Fruit fly (Drosophila melanogaster) Kc167 (cell line): ENCODE measurements around the gene CG14995.

ENCODE experiments used
- Myc ChIP-seq: fragments of >200 bp; optimal IDR thresholded peaks from 2 replicates; lab custom pipeline; 2017; ENCODE audit warnings: missing external identifiers
- Sin3A ChIP-seq: fragments of >200 bp; optimal IDR thresholded peaks from 2 replicates; lab custom pipeline; 2018; ENCODE audit warnings: missing external identifiers
- h ChIP-seq: fragments of >200 bp; optimal IDR thresholded peaks from 3 replicates; lab custom pipeline; 2018; ENCODE audit warnings: missing external identifiers
- insv ChIP-seq: fragments of >200 bp; optimal IDR thresholded peaks from 3 replicates; lab custom pipeline; 2018; ENCODE audit warnings: missing external identifiers
- psq ChIP-seq: fragments of >200 bp; optimal IDR thresholded peaks from 2 replicates; lab custom pipeline; 2017; ENCODE audit warnings: missing external identifiers
- ttk ChIP-seq: sonication (Bioruptor generic); optimal IDR thresholded peaks from 2 replicates; lab custom pipeline; 2017; ENCODE audit warnings: missing external identifiers

Gene CG14995

dm6 chr3L:4128579-4128978 lies 25.5 kb upstream of the CG14995 start:
- TF ChIP-seq Sin3A (no peak), Myc (lab: Kevin White, UChicago) (no peak), insv (lab: Kevin White, UChicago) (no peak), h (lab: Kevin White, UChicago) (no peak), ttk (no peak), psq (lab: Kevin White, UChicago) (no peak)

- TF ChIP-seq Myc (lab: Kevin White, UChicago): no peak
- TF ChIP-seq h (lab: Kevin White, UChicago): no peak
- no peak for TF ChIP-seq psq (lab: Kevin White, UChicago)
Observed at dm6 chr3L:4125709-4126108, 22.7 kb upstream of the CG14995 start.

- TF ChIP-seq Sin3A (no peak), ttk (no peak), h (lab: Kevin White, UChicago) (no peak), Myc (lab: Kevin White, UChicago) (no peak), psq (lab: Kevin White, UChicago) (no peak), insv (lab: Kevin White, UChicago) (no peak)
Observed at dm6 chr3L:4122185-4122767, 19.2 kb upstream of the CG14995 start, which contains the start of gene Chd64. Gene Chd64, minus strand, starts transcription at chr3L:4122388.

DNA sequence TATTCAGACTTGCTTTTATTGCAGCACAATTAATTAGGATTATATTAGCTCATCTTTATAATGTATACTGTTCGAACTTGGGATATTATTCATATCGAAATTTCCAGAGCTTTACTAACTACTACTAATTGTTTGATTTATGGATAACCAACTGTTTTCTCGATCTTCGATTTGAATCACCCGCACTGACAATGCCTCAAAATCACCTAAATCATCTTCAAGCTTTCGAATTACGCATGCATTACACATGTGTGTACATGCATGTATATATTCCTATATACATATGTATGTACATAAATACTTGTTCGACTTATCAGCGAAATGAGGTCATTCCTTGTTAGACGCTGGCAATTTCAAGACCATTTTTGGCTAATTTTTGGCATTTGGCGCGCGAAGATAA lies 18.5 kb upstream of the CG14995 start:
- no peak for TF ChIP-seq Sin3A
- TF ChIP-seq Myc (lab: Kevin White, UChicago): no peak
- no peak for TF ChIP-seq insv (lab: Kevin White, UChicago)
- no peak for TF ChIP-seq psq (lab: Kevin White, UChicago)
- no peak for TF ChIP-seq ttk
- TF ChIP-seq h (lab: Kevin White, UChicago): no peak

DNA sequence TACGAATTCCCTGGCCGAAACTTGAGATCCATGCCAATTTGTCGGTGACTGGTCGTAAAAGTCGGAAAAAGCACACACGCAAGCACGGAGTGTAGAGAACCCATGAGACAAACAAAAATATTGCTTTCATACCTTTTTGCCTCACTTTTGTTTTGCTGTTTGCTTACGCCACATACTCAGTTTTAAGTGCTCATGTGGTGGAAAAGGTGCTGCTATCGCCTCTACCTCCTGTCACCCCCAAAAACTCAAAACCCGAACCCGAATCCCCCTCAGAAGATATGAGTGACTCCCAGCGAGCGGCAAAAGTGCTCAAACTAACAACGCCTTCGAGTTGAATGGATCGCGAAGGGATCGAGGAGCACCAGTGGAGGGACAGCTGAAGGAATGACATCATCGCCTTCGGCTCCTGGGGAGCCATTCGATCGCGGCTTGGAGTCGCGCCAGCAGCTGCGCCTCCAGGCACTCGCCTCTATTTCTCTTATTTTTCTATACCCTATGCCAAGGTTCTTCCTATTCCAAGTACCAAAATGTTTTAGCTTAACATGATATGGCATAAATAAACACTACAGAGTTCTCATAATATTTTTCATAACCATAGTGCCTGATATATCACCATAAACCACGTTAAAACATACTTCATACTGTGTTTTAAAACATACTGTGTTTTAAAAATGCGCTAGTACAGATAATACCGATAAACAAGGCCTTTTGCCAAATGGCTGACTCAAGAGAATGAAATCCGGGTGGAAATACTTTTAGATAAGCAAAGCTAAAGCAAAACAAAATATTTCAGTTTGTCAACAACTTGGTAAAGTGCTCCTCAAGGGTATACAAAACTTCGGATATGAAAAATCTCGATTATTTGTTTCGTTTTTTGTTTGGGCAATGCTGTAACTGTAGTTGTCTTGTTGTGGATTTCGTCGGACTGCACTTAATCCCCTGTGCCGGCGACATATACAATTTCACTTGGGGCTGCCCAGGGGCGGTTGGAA lies 17.6 kb upstream of the CG14995 start:
- TF ChIP-seq Sin3A (no peak), Myc (lab: Kevin White, UChicago) (no peak), ttk (peak; percentile 16)

dm6 chr3L:4119636-4120357 lies 16.7 kb upstream of the CG14995 start:
- TF ChIP-seq ttk: no peak
- TF ChIP-seq insv (lab: Kevin White, UChicago): no peak
- TF ChIP-seq psq (lab: Kevin White, UChicago): no peak
- TF ChIP-seq h (lab: Kevin White, UChicago): no peak

DNA sequence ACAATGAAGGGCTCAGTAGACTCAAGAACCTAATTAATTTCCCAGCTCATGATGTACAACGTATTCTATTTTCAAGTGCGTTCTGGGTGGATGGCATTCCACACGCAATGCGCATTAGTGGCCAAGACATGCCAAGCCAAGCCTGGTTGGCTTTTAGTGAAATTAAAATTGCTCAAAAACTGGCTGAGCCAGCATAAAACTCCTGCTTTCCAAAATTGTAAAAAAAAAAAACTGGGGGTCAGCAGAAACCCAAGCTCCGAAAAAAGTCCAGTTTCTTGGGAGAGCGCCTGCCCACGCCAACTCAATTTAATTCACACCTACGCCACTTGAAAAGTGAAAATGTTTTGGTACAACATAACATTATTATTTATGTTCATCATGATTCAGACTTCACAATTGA lies 15.3 kb upstream of the CG14995 start:
- TF ChIP-seq insv (lab: Kevin White, UChicago) (no peak), Sin3A (no peak), psq (lab: Kevin White, UChicago) (no peak), h (lab: Kevin White, UChicago) (no peak), Myc (lab: Kevin White, UChicago) (no peak), ttk (no peak)

- no peak for TF ChIP-seq Myc (lab: Kevin White, UChicago)
- no peak for TF ChIP-seq Sin3A
- no peak for TF ChIP-seq insv (lab: Kevin White, UChicago)
- TF ChIP-seq psq (lab: Kevin White, UChicago): no peak
- no peak for TF ChIP-seq h (lab: Kevin White, UChicago)
- no peak for TF ChIP-seq ttk
Observed at dm6 chr3L:4117493-4117892, 14.4 kb upstream of the CG14995 start.

DNA sequence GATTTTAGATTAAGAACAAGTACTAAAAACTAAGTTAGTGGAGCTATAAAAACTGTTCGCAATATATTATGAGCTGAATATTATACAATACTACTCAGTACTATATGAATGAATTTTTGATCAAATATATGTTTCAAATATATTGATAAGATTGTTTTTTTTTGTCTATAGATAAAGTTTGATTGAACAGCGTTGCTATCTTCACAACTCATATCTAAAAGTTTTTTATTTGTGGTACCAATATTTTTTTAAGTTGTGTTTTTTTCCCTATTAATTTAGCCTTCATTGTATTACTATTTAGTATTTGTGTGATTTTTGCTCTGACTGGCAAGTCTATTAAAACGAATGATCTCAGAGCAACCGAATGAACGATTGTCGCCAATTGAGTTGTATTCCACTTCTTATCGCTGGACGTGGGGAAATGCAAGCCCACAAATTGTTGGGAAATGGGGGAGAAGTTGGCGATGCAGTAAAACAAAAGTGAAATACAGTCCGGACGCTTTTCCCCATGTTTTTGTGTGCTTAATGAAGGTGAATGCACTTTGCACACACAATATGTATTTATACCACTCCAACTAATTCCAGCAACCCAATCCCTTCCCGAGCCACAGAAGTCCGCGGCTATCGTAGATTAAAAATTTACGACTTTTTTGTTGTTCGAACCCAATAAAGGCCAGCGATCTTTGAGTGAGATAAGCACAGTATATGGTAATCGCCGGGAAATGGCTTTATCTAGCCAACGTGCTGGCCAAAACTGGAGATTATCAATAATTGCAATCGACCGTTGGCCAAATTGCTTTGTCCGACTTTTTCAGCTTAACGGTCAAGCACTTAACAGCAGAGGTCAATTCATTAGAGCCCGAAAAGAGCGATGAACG lies 13.7 kb upstream of the CG14995 start:
- no peak for TF ChIP-seq Sin3A
- TF ChIP-seq h (lab: Kevin White, UChicago): no peak
- TF ChIP-seq ttk: no peak
- no peak for TF ChIP-seq Myc (lab: Kevin White, UChicago)
- TF ChIP-seq insv (lab: Kevin White, UChicago): no peak
- TF ChIP-seq psq (lab: Kevin White, UChicago): no peak

DNA sequence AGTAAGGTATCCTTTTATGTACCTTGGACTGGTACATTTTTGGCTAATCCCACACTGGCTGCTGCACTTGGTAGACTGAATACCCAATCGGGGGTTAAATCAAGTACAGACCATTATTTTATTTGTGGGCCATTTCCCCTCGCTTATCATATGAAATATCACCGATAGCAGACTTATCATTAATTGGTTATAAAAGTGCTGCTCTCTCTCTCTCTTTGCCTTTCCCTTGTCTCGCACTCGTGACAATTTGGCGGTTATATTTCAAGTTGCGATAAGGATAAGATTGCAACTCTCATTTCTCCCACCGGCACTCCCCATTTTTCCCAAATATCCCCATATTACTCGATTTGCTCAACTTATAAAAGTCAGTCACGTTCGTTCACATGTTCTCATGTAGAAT lies 12.6 kb upstream of the CG14995 start:
- TF ChIP-seq psq (lab: Kevin White, UChicago) (no peak), Myc (lab: Kevin White, UChicago) (no peak), h (lab: Kevin White, UChicago) (no peak)

DNA sequence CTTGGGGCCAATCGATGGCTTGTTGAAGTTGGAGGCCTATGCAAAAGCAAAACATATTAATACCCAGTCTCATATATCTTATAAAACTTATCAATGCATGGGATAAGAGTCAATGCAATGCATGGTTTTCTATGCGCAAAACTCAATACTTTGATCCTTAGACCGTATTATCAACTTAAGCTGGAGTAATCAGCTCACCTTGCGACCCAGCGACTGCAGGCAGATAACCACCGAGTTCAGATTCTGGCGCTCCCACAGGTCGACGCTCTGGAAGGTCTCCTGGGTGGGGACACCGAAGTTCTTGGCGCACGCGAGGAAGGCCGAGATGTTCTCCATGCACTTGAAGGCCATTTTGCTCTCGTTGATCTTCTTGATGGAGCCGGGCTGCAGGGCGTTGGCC lies 12.1 kb upstream of the CG14995 start:
- TF ChIP-seq Sin3A (no peak), h (lab: Kevin White, UChicago) (no peak), insv (lab: Kevin White, UChicago) (no peak), ttk (no peak), psq (lab: Kevin White, UChicago) (no peak), Myc (lab: Kevin White, UChicago) (no peak)
